Fruit fly (Drosophila melanogaster) S2 (cell line): Measurements from ENCODE around the gene Ndfip.
A peak's percentile ranks its signal among the peaks of the same experiment; 100 is the strongest.

Experiments used
- CG8478 ChIP-seq: fragments of >200 bp; optimal IDR thresholded peaks from 2 replicates; lab custom pipeline; 2018
- CTCF ChIP-seq, 2 experiments: fragments of >200 bp; optimal IDR thresholded peaks; 2 replicates each; lab custom pipeline; 2018

Gene Ndfip

DNA sequence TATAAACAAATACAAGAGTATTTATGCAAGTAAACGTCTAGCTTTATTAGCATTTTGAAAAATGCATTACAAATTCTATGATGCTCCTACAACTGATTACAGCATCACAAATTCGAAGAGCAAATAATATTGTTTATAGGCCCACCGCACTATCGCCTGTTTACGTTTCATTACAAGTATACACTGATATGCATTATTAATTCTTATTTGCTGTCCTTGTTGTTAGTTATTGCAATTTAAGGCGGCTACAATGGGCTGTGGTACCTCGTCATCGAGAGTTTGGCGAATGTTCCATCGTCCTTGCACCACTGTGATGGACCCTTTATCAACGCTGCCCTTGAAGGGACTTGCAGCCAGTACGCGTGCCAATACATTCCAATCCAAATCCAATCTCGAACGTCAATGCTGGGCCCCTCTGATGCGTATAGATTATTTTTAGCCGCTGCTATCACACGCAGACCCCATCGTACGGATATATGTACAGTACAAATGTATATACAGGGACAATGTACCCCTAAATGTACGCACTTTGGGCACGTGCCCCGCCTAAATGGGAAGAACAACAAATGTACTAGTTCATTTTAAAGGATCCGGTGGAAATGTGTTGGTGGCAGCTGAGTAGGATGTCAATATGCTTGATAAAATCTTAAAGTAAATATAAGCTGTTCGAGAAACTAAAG is 2.8 kb upstream of the Ndfip start:
- TF ChIP-seq CTCF (optimal IDR thresholded peaks at IDR 0.05; lab: Kevin White, UChicago) (no peak), CG8478 (lab: Kevin White, UChicago) (no peak)

DNA sequence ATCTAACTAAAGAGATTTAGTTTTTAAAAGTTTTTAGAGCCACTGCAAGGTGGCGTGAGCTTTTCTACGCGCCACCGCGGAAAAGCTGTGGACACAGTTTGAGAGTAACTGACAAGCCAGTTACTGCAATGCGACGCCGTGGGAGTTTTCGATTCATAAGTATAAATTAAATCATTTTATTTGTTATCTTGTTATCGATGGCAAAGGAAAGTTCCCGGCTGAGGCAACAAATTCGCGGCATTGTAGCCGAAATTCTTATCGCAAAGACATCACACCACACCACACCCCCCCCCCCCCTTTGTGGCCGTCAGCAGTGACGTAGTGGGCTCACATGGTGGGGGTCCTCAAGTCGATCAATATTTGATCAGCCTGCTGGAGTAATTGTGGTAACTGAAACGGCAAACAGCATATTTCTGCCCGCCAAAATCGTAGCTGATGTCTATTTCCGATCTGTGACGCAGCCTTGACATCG is 1.8 kb upstream of the Ndfip start:
- no peak for TF ChIP-seq CTCF (optimal IDR thresholded peaks at IDR 0.05; lab: Kevin White, UChicago)
- no peak for TF ChIP-seq CG8478 (lab: Kevin White, UChicago)

DNA sequence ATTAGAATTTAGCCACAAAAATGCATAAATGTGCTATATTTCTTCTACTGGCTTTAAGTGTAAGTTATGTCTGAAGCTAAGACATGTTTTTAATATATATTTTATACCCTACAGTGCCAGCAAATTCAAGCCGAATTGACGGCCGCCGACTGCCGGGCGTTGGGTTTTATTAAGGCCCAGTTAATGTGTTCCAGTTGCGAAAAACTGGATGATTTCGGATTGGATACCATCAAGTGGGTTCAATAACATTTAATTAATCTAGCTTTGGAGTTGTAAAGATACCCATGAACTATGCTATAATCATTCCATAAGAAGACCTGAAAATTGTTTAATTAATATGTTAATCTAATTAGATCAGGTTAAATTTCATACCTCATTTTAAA is 579 bp upstream of the Ndfip start:
- TF ChIP-seq CTCF (optimal IDR thresholded peaks at IDR 0.05; lab: Kevin White, UChicago): no peak
- TF ChIP-seq CG8478 (lab: Kevin White, UChicago): no peak

DNA sequence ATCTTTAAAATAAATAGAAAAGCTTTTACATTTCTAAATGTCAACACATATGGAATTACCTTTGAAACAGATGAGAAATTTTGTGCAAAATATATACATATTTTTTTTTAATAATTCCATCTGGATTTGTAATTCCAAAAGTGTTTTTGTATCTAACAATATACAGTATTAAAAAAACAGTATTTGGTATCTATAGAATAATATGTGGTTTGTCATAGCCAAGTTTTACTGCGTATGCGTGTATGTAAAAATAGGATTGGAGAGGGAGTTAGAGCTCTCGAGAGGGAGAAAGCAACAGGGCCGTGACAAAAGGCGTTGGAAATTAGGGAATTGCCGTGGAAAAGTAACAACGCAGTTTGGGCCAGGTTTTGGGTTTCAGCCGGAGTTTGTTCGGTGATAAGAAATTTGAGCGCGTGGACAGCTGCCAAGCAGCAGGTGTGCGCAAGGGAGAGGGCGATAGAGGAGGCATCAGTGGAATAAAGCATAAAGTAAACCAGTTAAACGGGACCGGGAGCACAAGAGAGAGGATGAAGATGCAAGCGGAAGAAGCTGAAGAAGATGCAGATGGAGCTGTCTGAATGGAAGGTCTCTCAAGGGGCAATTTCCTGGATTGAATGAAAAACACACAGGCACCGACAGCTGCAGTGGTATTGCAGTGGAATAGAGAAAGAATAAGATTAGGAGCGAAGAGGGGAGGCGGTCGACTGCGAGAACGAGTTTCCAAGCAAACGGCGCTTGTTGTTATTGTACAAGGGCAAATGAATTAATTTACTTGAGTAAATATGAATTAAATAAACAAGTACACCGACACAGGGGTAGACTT is 991 bp downstream of the Ndfip start:
- TF ChIP-seq CTCF (optimal IDR thresholded peaks at IDR 0.05; lab: Kevin White, UChicago) (no peak), CG8478 (lab: Kevin White, UChicago) (no peak)

DNA sequence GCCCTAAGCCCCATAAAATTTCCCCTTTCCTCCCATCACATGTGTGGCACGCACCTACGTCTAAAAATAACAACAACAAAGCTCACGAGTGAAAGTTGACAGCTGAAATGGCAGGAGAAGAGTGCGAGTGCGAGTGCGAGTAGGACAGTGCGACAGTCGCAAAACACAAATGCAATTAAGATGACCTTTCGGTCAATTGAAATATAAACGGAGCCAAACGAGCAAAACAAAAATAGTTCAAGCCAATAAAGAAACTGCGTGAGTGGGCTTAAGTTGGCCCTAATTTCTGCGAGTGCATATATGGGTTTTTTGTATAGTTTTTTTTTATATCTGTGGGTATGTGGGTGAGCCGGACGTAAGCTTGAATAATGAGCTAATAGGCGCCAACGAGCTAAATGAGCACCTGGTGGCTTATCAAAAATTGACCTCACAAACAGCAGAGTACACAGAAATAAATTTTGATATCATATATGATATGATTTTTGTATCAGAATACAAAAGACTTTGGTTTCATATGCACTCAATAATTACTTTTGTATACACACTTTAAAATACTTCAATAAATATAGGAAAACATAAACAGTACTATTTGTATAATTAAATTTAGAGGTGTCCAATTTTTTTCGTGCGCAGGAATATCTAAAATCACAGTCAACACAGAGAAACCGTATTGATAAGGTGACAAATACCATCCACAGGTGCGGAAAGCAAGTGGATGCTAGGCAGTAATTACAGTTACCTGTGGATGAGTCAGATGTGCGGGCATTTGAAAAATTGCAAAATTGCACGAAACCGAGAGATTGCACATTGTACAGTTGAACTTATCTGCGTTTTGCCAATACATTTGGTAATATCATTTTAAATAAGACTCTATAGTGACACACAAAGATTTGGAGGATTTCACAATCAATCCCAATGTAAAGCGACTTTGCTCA is 2.1 kb downstream of the Ndfip start:
- TF ChIP-seq CTCF (optimal IDR thresholded peaks at IDR 0.05; lab: Kevin White, UChicago): no peak
- TF ChIP-seq CG8478 (lab: Kevin White, UChicago): no peak

DNA sequence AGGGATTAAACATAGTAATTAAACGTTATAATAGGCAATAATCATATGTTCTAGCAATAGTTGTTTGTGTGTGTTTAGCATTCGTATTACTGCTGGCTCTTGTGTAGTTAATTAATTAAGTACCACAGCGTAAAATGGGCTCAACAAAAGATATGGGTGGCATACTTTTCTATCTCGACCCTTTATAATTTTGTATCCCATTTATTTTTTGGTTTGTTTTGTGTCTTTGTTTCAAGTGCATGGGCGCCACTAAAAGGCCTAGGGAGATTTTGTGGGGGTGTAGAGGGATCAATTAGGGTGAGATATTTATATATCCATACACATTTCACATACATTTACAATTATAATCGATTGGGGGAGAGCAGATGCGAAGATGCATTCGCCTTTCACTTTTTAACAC is 6.5 kb downstream of the Ndfip start:
- TF ChIP-seq CG8478 (lab: Kevin White, UChicago): no peak
- no peak for TF ChIP-seq CTCF (optimal IDR thresholded peaks at IDR 0.05; lab: Kevin White, UChicago)

DNA sequence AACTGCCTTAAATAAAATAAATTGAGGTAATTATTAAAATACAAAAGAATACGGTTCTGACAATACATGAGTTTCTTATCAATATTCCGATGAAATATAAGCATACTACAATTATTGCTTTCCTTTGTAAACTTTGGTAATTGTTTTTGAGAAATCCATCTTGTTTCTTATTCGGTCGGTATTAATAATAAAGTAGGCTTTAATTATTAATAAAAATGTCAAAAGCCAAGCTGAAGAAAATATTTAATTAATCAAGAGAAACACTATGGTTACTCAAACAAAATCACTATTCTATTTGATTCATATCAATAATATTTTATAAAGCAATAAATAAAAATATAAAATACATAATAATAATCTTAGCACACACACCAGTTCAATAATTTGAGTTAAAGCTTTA is 7.4 kb downstream of the Ndfip start, which contains the start of gene CG43085:
Gene CG43085, minus strand, starts transcription at position 101 of the 400 bp plus-strand sequence.
- TF ChIP-seq CG8478 (lab: Kevin White, UChicago) (no peak), CTCF (optimal IDR thresholded peaks at IDR 0.05; lab: Kevin White, UChicago) (no peak)

DNA sequence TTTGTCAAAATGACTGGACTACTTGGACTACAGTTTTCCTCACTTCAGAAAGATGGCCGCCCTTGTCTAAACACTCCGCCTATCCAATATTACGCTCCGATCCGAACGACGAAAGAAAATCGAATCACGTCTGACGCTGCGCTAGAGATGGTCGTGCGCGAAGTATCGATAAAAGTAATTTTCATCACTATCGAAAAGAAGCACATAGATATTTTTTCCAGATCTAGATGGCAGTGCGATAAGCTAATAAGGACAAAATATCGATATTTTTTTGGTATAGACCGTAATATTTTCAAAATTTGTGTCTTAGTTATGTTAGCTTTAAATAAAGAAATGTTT is 9.2 kb downstream of the Ndfip start, which contains the start of gene Pep:
Gene Pep, minus strand, starts transcription at position 131 of the 339 bp plus-strand sequence.
- TF ChIP-seq CG8478 (lab: Kevin White, UChicago) (no peak), CTCF (optimal IDR thresholded peaks at IDR 0.05; lab: Kevin White, UChicago) (peak; percentile 48 to 59)

DNA sequence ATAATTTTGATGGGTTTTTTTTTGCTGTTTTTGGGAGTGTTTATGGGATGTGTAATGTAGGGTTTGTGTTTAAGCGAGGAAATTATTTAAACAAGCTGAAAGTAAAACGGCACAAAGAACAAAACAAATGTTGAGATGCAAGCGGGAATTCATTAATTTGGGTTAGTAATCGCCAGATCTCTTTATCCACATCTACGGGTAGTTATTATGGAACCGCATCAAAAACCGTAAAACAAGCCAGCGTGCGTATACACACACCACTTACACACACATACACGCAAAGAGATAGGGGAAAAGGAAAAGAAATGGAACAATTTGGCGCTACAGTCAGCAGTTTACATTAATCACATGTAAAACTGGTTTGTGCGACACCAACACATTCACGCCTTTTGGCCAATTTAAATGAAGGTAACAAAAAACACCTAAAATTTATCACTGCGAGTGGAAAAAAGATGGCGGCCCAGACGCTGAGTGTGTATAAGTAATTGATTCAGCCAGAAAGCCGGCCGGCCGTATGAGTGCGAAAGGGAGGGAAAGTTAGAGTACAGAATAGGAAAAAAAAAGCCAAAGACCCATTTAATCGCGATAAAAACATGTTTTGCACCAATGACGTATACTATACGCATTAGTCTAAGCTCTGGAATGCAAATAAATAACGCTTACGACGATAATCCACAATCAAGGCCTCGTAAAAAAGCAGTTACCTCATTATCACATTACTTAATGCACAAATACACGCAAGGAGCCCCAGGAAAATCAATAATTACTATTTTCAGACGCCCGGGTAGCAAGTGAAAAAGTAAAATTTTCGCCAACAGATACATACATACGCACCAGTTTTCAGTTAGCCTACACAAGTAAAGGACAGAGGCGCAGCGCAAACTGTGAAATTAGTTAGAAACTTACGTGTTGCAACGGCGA is 9.8 kb downstream of the Ndfip start:
- TF ChIP-seq CG8478 (lab: Kevin White, UChicago): no peak
- no peak for TF ChIP-seq CTCF (optimal IDR thresholded peaks at IDR 0.05; lab: Kevin White, UChicago)

DNA sequence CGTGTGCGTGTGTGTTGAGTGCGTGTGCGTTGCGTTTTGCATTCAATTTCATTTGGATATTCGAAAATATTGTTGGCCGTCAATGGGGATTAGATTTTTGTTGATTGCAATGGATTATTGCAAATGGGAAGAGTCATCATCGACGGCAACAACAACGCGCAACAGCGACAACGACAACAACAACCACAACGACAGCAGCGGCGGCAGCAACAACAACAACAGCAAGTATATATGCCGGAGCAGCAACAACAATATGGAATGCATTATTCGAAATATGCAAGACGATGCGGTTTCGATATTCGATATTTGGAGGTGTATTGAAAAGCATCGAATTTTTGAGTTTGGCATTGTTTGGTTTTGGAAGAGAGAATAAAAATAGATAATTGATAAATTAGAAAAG is 12.1 kb downstream of the Ndfip start:
- no peak for TF ChIP-seq CTCF (optimal IDR thresholded peaks at IDR 0.05; lab: Kevin White, UChicago)
- TF ChIP-seq CG8478 (lab: Kevin White, UChicago): no peak

DNA sequence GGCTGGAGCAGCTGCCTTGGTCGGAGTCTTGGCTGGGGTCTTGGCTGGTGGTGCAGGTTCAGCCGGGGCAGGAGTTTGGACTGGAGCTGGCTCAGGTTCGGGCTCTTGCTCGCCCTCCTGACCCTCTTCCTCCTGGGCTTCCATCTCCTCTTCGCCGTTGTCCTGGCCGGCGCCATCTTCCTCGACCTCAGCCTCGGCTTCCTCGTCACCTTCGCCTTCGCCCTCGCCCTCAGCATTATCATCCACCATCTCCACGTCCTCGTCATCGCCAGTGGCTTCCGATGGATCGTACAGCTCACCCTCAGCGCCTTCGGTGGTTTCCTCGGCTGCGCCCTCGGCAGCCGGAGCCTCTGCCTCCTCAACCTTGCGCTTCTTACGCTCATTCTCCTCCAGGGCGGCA is 15.4 kb downstream of the Ndfip start:
- TF ChIP-seq CG8478 (lab: Kevin White, UChicago) (no peak), CTCF (optimal IDR thresholded peaks at IDR 0.05; lab: Kevin White, UChicago) (no peak)

DNA sequence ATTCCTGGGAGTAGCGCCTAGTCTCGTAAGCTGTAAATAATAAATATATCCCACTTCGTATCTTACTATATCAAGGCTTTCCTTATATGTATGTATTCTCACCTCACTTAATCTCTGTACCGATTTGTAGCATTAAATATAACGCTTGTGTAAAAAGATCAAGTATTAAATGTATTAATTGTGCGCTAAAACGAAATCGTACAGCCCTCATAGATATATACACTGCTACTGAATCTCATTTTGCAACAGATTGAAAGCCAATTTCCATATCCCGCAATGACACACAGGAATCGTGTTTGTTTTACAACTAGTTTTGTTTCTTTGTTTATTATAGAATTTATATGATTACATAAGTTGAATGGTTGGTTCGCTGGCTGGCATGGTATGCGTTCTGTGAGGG is 16.3 kb downstream of the Ndfip start:
- TF ChIP-seq CG8478 (lab: Kevin White, UChicago) (no peak), CTCF (optimal IDR thresholded peaks at IDR 0.05; lab: Kevin White, UChicago) (no peak)

DNA sequence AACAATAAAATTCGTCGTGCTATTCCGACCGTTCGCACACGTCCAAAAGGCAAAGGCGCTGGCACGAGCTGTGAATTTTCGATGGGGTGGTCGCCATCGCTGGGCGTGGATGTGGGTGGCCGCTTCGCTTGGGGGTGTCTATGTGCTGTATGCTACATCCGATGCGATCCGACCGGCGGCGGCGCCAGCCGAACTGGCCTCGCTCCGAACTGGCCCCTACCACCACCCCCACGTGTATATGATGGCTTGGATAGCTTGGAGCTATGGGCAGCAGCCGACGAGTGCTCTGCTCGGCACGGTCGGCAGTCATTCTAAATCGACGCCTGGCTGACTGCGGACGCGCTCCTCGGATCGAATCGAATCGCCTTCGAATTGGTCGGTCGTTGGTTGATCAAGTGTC is 20.9 kb downstream of the Ndfip start, which contains the start of gene CG7497:
Gene CG7497, plus strand, starts transcription at position 308 of the 400 bp plus-strand sequence.
- TF ChIP-seq CG8478 (lab: Kevin White, UChicago): no peak
- no peak for TF ChIP-seq CTCF (optimal IDR thresholded peaks at IDR 0.05; lab: Kevin White, UChicago)
